Worm (Caenorhabditis elegans): ENCODE data around the gene pes-8.
A peak's percentile ranks its signal among the peaks of the same experiment; 100 is the strongest.

ce11 chrX:9230322-9230721 lies 21.3 kb upstream of the pes-8 start:
- no peak for TF ChIP-seq unc-39 (tag; optimal IDR thresholded peaks at IDR 0.05)
- TF ChIP-seq hif-1 (tag; optimal IDR thresholded peaks at IDR 0.05), result no peak
- no peak for TF ChIP-seq zip-11 (GFP tag; IDR thresholded peaks at IDR 0.05)
- TF ChIP-seq snpc-4 (tag; optimal IDR thresholded peaks at IDR 0.05), result no peak
- peak; percentile 93 for TF ChIP-seq aha-1 (tag)
- TF ChIP-seq tag-97 (GFP tag; IDR thresholded peaks at IDR 0.05), result no peak
- no peak for TF ChIP-seq ztf-11 (tag; optimal IDR thresholded peaks at IDR 0.05)
- no peak for TF ChIP-seq spr-1 (tag; optimal IDR thresholded peaks at IDR 0.05)
